Worm (Caenorhabditis elegans): ENCODE results near the gene srt-50.
"Not testable (repeated sequence)": the region's sequence is repeated elsewhere in the genome, so short reads cannot be mapped to it uniquely, and the experiment has no call there.

- TF ChIP-seq C06A6.2 (GFP tag; conservative IDR thresholded peaks at IDR 0.05); ets-4 (GFP tag; optimal IDR thresholded peaks at IDR 0.05); Y79H2A.3 (GFP tag; conservative IDR thresholded peaks at IDR 0.05); ama-1 (optimal IDR thresholded peaks at IDR 0.05); ama-1 (GFP tag; optimal IDR thresholded peaks at IDR 0.05); sea-2 (GFP tag; IDR thresholded peaks at IDR 0.05); attf-3 (GFP tag; conservative IDR thresholded peaks at IDR 0.05); akir-1 (GFP tag; optimal IDR thresholded peaks at IDR 0.05); lin-54 (GFP tag; optimal IDR thresholded peaks at IDR 0.05); pha-4 (tag; optimal IDR thresholded peaks at IDR 0.05); ztf-28 (GFP tag; IDR thresholded peaks at IDR 0.05): not testable (repeated sequence)
Measured at ce11 chrIV:15047940-15048339, 26.6 kb upstream of the srt-50 start.

Data from whole organism, young adult.